Worm (Caenorhabditis elegans) whole organism, mixed stage, embryonic: Measurements from ENCODE around the gene W06A7.2.

Experiments used
- ceh-39 ChIP-seq: fragments of 150-350 bp; optimal IDR thresholded peaks from 2 replicates; lab custom pipeline; 2014; ENCODE audit warnings: missing biosample characterization, missing genetic modification characterization
- elt-1 ChIP-seq: sonication (generic microtip); optimal IDR thresholded peaks from 2 replicates; lab custom pipeline; 2017; ENCODE audit warnings: missing genetic modification characterization, mild to moderate bottlenecking, missing compliant biosample characterization, antibody characterized with exemption, moderate library complexity, borderline replicate concordance; ENCODE audit not compliant: insufficient read depth
- elt-3 ChIP-seq: fragments of 150-350 bp; optimal IDR thresholded peaks from 2 replicates; lab custom pipeline; 2014; ENCODE audit warnings: missing biosample characterization, missing genetic modification characterization

DNA sequence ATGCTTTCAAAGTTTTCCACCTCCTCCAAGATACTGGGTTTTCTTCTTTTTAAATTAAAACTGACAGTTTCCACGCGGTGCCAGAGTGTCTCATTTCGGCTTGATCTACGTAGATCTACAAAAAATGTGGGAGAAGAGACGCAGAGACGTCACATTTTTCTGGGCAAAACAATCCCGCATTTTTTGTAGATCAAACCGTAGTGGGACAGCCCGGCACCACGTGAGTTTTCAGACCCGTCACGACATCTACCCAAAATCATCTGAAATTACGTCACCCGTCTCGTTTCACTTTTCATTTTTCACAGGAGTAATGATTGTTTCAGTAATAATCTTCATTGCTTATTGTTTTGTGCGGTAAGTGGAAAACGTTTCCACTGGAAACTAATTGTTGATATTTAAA lies 6.8 kb downstream of the W06A7.2 start:
- TF ChIP-seq ceh-39 (tag; lab: Kevin White, UChicago) (no peak), elt-1 (tag; lab: Kevin White, UChicago) (no peak), elt-3 (tag; lab: Kevin White, UChicago) (no peak)
